Worm (Caenorhabditis elegans): ENCODE results near the gene K04B12.2.

- TF ChIP-seq hmbx-1 (tag; optimal IDR thresholded peaks at IDR 0.05) (no peak), ama-1 (optimal IDR thresholded peaks at IDR 0.05) (no peak), hnd-1 (tag; optimal IDR thresholded peaks at IDR 0.05) (no peak)
Measured at ce11 chrII:14433712-14434352, 3.9 kb downstream of the K04B12.2 start.
